Fruit fly (Drosophila melanogaster) whole organism, wandering third instar larva: ENCODE data around the gene Snup.

Experiments
- CG32264 ChIP-seq: fragments of 200-800 bp; sonication (Bioruptor generic); optimal IDR thresholded peaks from 2 replicates; lab custom pipeline; 2016; ENCODE audit warnings: missing biosample characterization, missing genetic modification characterization
- CG9705 ChIP-seq: fragments of 200-800 bp; sonication (Bioruptor generic); optimal IDR thresholded peaks from 2 replicates; lab custom pipeline; 2018; ENCODE audit warnings: missing biosample characterization, mild to moderate bottlenecking, missing genetic modification characterization
- CrebA ChIP-seq: fragments of 200-800 bp; sonication (Bioruptor generic); optimal IDR thresholded peaks from 2 replicates; lab custom pipeline; 2016; ENCODE audit warnings: missing biosample characterization, mild to moderate bottlenecking, missing genetic modification characterization, borderline replicate concordance
- Dfd ChIP-seq: fragments of >200 bp; optimal IDR thresholded peaks from 2 replicates; lab custom pipeline; 2017; ENCODE audit warnings: missing biosample characterization, missing genetic modification characterization
- Dif ChIP-seq: fragments of 200-275, 200-300 bp; sonication (Bioruptor generic); optimal IDR thresholded peaks from 2 replicates; lab custom pipeline; 2018; ENCODE audit warnings: missing biosample characterization, missing genetic modification characterization; ENCODE audit not compliant: partially characterized antibody
- Hnf4 ChIP-seq: fragments of 200-800 bp; sonication (Bioruptor generic); optimal IDR thresholded peaks from 2 replicates; lab custom pipeline; 2016; ENCODE audit warnings: missing biosample characterization, mild to moderate bottlenecking, missing genetic modification characterization
- Hr78 ChIP-seq: fragments of >200 bp; optimal IDR thresholded peaks from 2 replicates; lab custom pipeline; 2017; ENCODE audit warnings: missing biosample characterization, missing genetic modification characterization
- Hr83 ChIP-seq: fragments of 200-300 bp; sonication (Bioruptor generic); optimal IDR thresholded peaks from 2 replicates; lab custom pipeline; 2016; ENCODE audit warnings: missing biosample characterization, mild to moderate bottlenecking, missing genetic modification characterization, moderate library complexity; ENCODE audit not compliant: poor library complexity, severe bottlenecking
- Jra ChIP-seq: sonication (Bioruptor generic); optimal IDR thresholded peaks from 2 replicates; lab custom pipeline; 2016; ENCODE audit warnings: missing biosample characterization, missing genetic modification characterization
- Mio ChIP-seq: sonication (Bioruptor generic); optimal IDR thresholded peaks from 2 replicates; lab custom pipeline; 2016; ENCODE audit warnings: missing biosample characterization, missing genetic modification characterization
- Myc ChIP-seq: fragments of >200 bp; optimal IDR thresholded peaks from 2 replicates; lab custom pipeline; 2017
- N ChIP-seq: fragments of >200 bp; optimal IDR thresholded peaks from 2 replicates; lab custom pipeline; 2018; ENCODE audit warnings: missing biosample characterization, missing external identifiers, missing genetic modification characterization
- Rel ChIP-seq, 2 experiments: fragments of 200-800 bp; sonication (Bioruptor generic) in 1 of 2; optimal IDR thresholded peaks; 2 replicates in 1 of 2; 3 replicates in 1 of 2; lab custom pipeline; 2016 to 2019; ENCODE audit warnings: mild to moderate bottlenecking in 2 of 2, missing biosample characterization in 2 of 2, missing genetic modification characterization in 2 of 2, moderate library complexity in 1 of 2
- Vsx2 ChIP-seq: fragments of 200-300, 225-300 bp; sonication (Bioruptor generic); optimal IDR thresholded peaks from 2 replicates; lab custom pipeline; 2018; ENCODE audit warnings: missing biosample characterization, missing genetic modification characterization; ENCODE audit not compliant: partially characterized antibody
- br ChIP-seq: fragments of 200-800 bp; sonication (Bioruptor generic); optimal IDR thresholded peaks from 2 replicates; lab custom pipeline; 2016; ENCODE audit warnings: missing biosample characterization, missing genetic modification characterization
- brk ChIP-seq: fragments of 200-800 bp; sonication (Bioruptor generic); optimal IDR thresholded peaks from 2 replicates; lab custom pipeline; 2016; ENCODE audit warnings: missing biosample characterization, mild to moderate bottlenecking, missing genetic modification characterization
- dl ChIP-seq, 2 experiments: fragments of 175-275, 200-275 bp in 1 of 2; fragments of 200-275 bp in 1 of 2; sonication (Bioruptor generic); optimal IDR thresholded peaks; lab custom pipeline; 2018; ENCODE audit warnings: mild to moderate bottlenecking in 2 of 2, missing biosample characterization in 2 of 2, missing genetic modification characterization in 2 of 2, moderate library complexity in 2 of 2; ENCODE audit not compliant: partially characterized antibody in 2 of 2, insufficient read depth in 1 of 2
- dsf ChIP-seq: sonication (Bioruptor generic); optimal IDR thresholded peaks from 2 replicates; lab custom pipeline; 2016; ENCODE audit warnings: missing biosample characterization, missing genetic modification characterization, borderline replicate concordance
- ey ChIP-seq: fragments of 200-800 bp; sonication (Bioruptor generic); optimal IDR thresholded peaks from 2 replicates; lab custom pipeline; 2016; ENCODE audit warnings: missing biosample characterization, missing genetic modification characterization
- foxo ChIP-seq, 2 experiments: fragments of 200-800 bp; sonication (Bioruptor generic); optimal IDR thresholded peaks; 2 replicates in 1 of 2; 3 replicates in 1 of 2; lab custom pipeline; 2016 to 2017; ENCODE audit warnings: missing biosample characterization in 2 of 2, missing genetic modification characterization in 2 of 2
- fru ChIP-seq: fragments of 200-800 bp; sonication (Bioruptor generic); optimal IDR thresholded peaks from 3 replicates; lab custom pipeline; 2016; ENCODE audit warnings: missing biosample characterization, mild to moderate bottlenecking, missing genetic modification characterization
- h ChIP-seq: fragments of 200-800 bp; sonication (Bioruptor generic); optimal IDR thresholded peaks from 3 replicates; lab custom pipeline; 2016; ENCODE audit warnings: missing biosample characterization, mild to moderate bottlenecking, missing genetic modification characterization
- jim ChIP-seq: fragments of 175-275, 200-325 bp; sonication (Bioruptor generic); optimal IDR thresholded peaks from 2 replicates; lab custom pipeline; 2016; ENCODE audit warnings: missing biosample characterization, mild to moderate bottlenecking, missing genetic modification characterization
- lola ChIP-seq: fragments of >200 bp; optimal IDR thresholded peaks from 2 replicates; lab custom pipeline; 2017; ENCODE audit warnings: missing biosample characterization, missing genetic modification characterization
- psq ChIP-seq: fragments of 200-800 bp; sonication (Bioruptor generic); optimal IDR thresholded peaks from 3 replicates; lab custom pipeline; 2017; ENCODE audit warnings: missing biosample characterization, mild to moderate bottlenecking, missing genetic modification characterization, moderate library complexity
- rgr ChIP-seq: fragments of 200-800 bp; sonication (Bioruptor generic); optimal IDR thresholded peaks from 3 replicates; lab custom pipeline; 2016; ENCODE audit warnings: missing biosample characterization, mild to moderate bottlenecking, missing genetic modification characterization
- sage ChIP-seq: fragments of 200-800 bp; sonication (Bioruptor generic); optimal IDR thresholded peaks from 2 replicates; lab custom pipeline; 2016; ENCODE audit warnings: missing biosample characterization, mild to moderate bottlenecking, missing genetic modification characterization
- tai ChIP-seq: sonication (Bioruptor generic); optimal IDR thresholded peaks from 2 replicates; lab custom pipeline; 2016; ENCODE audit warnings: missing biosample characterization, missing genetic modification characterization
- usp ChIP-seq: fragments of >200 bp; optimal IDR thresholded peaks from 2 replicates; lab custom pipeline; 2017; ENCODE audit warnings: missing biosample characterization, missing genetic modification characterization
- woc ChIP-seq: sonication (Bioruptor generic); optimal IDR thresholded peaks from 2 replicates; lab custom pipeline; 2016; ENCODE audit warnings: missing biosample characterization, mild to moderate bottlenecking, missing genetic modification characterization

The Snup gene

DNA sequence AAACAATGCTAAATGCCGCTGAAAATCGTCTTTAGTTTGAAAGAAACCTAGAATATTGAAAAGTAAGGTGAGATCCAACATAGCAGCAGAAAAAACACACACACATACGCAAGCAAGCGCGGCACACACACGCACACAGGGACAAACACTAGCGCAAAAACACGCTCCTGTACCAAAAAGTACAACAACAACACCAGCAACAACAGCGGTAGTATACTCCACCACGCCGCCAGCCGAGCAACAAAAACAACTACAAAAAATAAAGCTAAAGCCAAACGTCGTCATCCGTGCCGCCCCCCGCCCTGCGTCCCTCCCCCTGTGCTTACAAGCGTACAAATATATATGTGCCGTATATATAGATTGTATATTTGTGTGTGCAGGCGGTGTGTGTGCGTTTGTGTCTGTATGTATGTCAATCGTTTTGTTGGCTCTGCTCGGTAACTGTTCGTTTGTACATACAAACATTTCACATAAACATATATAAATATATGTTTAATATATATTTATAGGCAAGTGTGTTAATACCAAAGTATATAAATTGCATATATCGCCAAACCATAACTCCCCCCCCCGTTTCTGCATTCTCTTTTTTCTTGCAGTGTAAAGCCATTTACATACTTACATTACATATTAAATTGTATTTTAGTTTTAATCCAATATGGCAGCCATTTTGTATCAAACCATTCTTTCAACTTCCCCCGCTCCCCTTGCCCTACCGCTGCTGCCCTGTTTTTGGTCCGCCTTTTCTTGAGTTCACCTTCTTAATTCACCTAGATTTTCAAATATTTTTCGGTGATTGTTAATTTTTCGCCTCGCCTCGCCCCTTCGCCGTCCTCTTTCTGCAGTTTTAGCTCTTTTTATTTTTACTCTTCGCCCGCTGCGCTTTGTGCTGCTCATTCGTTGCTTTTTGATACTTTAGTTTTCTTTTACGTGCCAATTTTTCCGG is 15.6 kb upstream of the Snup start:
- TF ChIP-seq Dfd (GFP tag; lab: Kevin White, UChicago) (no peak), lola (GFP tag; lab: Kevin White, UChicago) (no peak), br (GFP tag; lab: Kevin White, UChicago) (no peak), psq (GFP tag; lab: Kevin White, UChicago) (no peak), woc (GFP tag; lab: Kevin White, UChicago) (no peak), Hr83 (GFP tag; lab: Kevin White, UChicago) (no peak), Dif (GFP tag; lab: Kevin White, UChicago) (no peak), h (GFP tag; lab: Kevin White, UChicago) (peak; percentile 4), sage (peak; percentile 41), Mio (no peak), rgr (peak; percentile 37), jim (peak; percentile 87), N (peak; percentile 60), usp (no peak), foxo (GFP tag; optimal IDR thresholded peaks at IDR 0.05; lab: Kevin White, UChicago) (peak in 1 of 2 experiments; percentile 30)

- TF ChIP-seq h (GFP tag; lab: Kevin White, UChicago): no peak
- TF ChIP-seq brk (GFP tag; lab: Kevin White, UChicago): no peak
- TF ChIP-seq rgr: no peak
- TF ChIP-seq psq (GFP tag; lab: Kevin White, UChicago): no peak
- no peak for TF ChIP-seq jim
- TF ChIP-seq foxo (GFP tag; optimal IDR thresholded peaks at IDR 0.05; lab: Kevin White, UChicago): no peak
- TF ChIP-seq woc (GFP tag; lab: Kevin White, UChicago): no peak
- TF ChIP-seq CrebA (GFP tag; lab: Kevin White, UChicago): no peak
- TF ChIP-seq Myc (lab: Kevin White, UChicago): no peak
- no peak for TF ChIP-seq N
- TF ChIP-seq ey: no peak
- no peak for TF ChIP-seq br (GFP tag; lab: Kevin White, UChicago)
- TF ChIP-seq Dif (GFP tag; lab: Kevin White, UChicago): no peak
- no peak for TF ChIP-seq Hnf4 (GFP tag; lab: Kevin White, UChicago)
- no peak for TF ChIP-seq CG9705 (GFP tag; lab: Kevin White, UChicago)
- no peak for TF ChIP-seq dl (GFP tag; optimal IDR thresholded peaks at IDR 0.05; lab: Kevin White, UChicago; ENCODE audit: insufficient read depth in 1 of 2, partially characterized antibody in 2 of 2)
- TF ChIP-seq CG32264 (GFP tag; lab: Kevin White, UChicago): no peak
- no peak for TF ChIP-seq Hr78 (GFP tag; lab: Kevin White, UChicago)
- no peak for TF ChIP-seq Rel (GFP tag; optimal IDR thresholded peaks at IDR 0.05; lab: Kevin White, UChicago)
- TF ChIP-seq Rel (tag; optimal IDR thresholded peaks at IDR 0.05; lab: Kevin White, UChicago): no peak
- TF ChIP-seq tai: no peak
These were observed 8.6 kb upstream of the Snup start, which contains the start of gene CG14949 for dm6 chr3L:2643324-2643723. Gene CG14949 (minus strand): TSS chr3L:2643424.

DNA sequence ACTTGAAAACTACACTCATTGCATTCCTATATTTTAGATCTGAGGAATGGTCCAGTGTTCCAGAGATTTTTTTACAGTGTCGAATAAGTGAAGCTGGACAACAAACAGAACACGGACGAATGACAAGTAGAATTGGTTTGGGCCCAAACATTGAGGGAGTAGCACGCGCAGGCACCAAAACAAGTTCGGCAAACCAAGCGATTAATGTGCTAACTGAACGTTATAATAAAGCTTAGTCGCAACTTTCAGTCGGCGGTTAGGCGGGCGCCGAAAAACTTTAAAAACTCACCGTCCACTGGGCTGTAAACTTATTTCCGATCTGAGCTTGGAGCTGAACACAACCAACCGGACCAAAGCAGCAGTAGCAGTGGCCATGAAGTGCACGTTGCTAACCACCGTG is 6.8 kb upstream of the Snup start, which contains the start of gene CG1143:
Gene CG1143, plus strand, starts transcription at position 301 of the 400 bp plus-strand sequence.
- no peak for TF ChIP-seq CG32264 (GFP tag; lab: Kevin White, UChicago)
- no peak for TF ChIP-seq Vsx2 (GFP tag; lab: Kevin White, UChicago)
- no peak for TF ChIP-seq dsf (GFP tag; lab: Kevin White, UChicago)

DNA sequence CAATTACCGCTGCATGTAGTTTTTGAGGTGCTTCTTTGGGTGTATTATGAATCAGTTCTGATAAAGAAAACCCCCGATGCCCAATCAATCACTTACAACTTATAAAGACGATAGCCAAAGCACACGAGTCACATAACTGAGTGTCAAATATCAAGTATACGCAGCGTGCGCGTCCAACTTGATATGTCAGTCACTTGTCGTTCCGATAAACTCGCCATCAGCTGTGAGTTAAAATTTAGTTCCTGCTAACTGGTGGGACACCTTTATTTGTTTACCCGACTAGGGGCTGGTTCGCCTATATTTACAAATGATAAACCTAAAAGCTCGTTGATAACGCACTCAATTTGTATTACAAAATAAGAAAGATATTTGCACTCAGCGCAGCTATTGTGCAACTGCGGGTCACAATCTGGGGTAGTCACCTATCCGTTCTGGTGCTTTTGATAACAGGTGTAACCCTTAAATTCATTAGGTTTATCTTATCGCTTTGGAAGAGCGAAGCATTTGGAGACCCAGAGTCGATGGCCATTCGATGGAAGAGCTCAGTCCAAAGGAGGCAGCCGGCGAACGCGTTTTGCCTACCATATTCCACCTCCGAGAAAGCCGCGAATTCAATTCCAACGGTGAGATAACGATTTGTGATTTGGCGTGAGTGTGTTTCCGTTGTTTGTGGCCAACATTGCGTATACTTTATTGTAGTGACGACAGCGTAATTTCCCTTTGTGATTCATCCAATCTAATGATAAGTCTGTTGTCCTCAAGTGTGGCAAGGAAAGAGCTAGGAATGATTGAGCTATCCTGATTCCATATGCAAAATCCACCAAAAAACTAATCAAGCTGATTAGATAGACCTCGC is 4.1 kb upstream of the Snup start, which contains the start of gene CG1246:
Gene CG1246, plus strand, starts transcription at position 526 of the 856 bp plus-strand sequence.
- TF ChIP-seq h (GFP tag; lab: Kevin White, UChicago) (peak; percentile 41), Jra (GFP tag; lab: Kevin White, UChicago) (peak; percentile 17), fru (GFP tag; lab: Kevin White, UChicago) (no peak), dl (GFP tag; optimal IDR thresholded peaks at IDR 0.05; lab: Kevin White, UChicago; ENCODE audit: insufficient read depth in 1 of 2, partially characterized antibody in 2 of 2) (no peak), Rel (GFP tag; optimal IDR thresholded peaks at IDR 0.05; lab: Kevin White, UChicago) (no peak), Rel (tag; optimal IDR thresholded peaks at IDR 0.05; lab: Kevin White, UChicago) (peak; percentile 56), rgr (peak; percentile 4)
- TF ChIP-seq, all 38 proteins: peak for 4
